Fruit fly (Drosophila melanogaster): ENCODE data around the gene CG42263.

The CG42263 gene

dm6 chr3L:19907706-19908070, 47.9 kb downstream of the CG42263 start:
- TF ChIP-seq CG33017 (tag; optimal IDR thresholded peaks at IDR 0.05) (no peak), toe (GFP tag; optimal IDR thresholded peaks at IDR 0.05) (no peak), Crg-1 (GFP tag; optimal IDR thresholded peaks at IDR 0.05) (no peak), kay (GFP tag; ENCODE audit: borderline replicate concordance) (no peak), bab1 (GFP tag; optimal IDR thresholded peaks at IDR 0.05) (no peak), cnc (optimal IDR thresholded peaks at IDR 0.05) (peak in 1 of 2 experiments; percentile 8), tj (GFP tag; optimal IDR thresholded peaks at IDR 0.05) (peak; percentile 64), CG7045 (GFP tag; optimal IDR thresholded peaks at IDR 0.05) (no peak)

DNA sequence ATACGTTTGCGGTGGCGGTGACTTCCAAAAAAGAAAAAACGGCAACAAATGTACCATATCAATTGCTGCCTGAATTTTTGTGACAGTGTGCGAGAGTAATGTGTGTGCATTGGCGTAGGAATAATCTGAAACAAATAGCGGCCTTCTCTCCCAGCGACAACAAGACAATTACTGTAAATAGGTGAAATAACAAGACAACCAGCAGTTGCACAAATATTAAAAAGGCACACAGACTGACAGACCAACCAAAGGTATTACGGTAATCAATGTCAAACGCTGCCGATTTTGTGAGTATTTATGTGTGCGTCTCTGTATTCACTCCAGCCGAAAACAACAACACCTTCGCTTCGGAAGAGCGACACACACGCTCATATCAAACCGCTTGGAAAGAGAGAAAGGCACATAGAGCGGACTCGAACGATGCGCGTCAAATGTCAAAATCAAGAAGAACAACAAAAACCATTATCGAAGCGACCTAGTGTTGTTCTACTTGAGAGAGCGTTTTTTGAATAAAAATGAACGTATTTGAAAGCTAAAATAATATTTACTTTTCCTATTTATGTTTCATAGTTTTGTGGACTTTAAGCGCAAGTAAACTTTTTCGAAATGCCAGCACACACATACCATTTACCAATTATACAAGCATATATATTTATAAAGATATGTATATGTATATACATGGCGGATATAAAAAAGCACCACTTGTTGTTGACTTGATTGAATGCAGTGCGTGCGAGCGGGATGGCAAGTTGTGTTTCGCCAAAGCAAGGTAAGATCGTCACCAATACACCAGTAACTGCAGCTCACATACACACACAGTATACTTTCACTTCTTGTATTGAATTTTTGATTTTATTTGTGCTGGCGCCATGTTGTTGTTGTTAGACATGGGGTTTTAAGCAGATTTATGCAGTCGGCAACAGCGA, 48.6 kb downstream of the CG42263 start:
- peak; percentile 24 for TF ChIP-seq Mnt (GFP tag; optimal IDR thresholded peaks at IDR 0.05)
- no peak for TF ChIP-seq bab1 (GFP tag; optimal IDR thresholded peaks at IDR 0.05)
- TF ChIP-seq Hr96 (GFP tag; optimal IDR thresholded peaks at IDR 0.05), result no peak
- no peak for TF ChIP-seq cnc (optimal IDR thresholded peaks at IDR 0.05)
- TF ChIP-seq tj (GFP tag; optimal IDR thresholded peaks at IDR 0.05), result no peak
- TF ChIP-seq Crg-1 (GFP tag; optimal IDR thresholded peaks at IDR 0.05), result peak; percentile 62
- no peak for TF ChIP-seq CG14711 (tag; optimal IDR thresholded peaks at IDR 0.05)
- TF ChIP-seq CG12768 (GFP tag; optimal IDR thresholded peaks at IDR 0.05), result peak; percentile 31
- TF ChIP-seq cic (GFP tag; optimal IDR thresholded peaks at IDR 0.05), result peak; percentile 86
- peak; percentile 7 for TF ChIP-seq Clk (GFP tag; optimal IDR thresholded peaks at IDR 0.05)
- TF ChIP-seq kay (GFP tag; ENCODE audit: borderline replicate concordance), result no peak
- TF ChIP-seq CG7045 (GFP tag; optimal IDR thresholded peaks at IDR 0.05), result no peak
- TF ChIP-seq toe (GFP tag; optimal IDR thresholded peaks at IDR 0.05), result no peak
- peak; percentile 7 for TF ChIP-seq CG7101 (tag; optimal IDR thresholded peaks at IDR 0.05)
- TF ChIP-seq CG1620 (GFP tag; optimal IDR thresholded peaks at IDR 0.05), result no peak
- TF ChIP-seq CG11617 (GFP tag; optimal IDR thresholded peaks at IDR 0.05), result no peak
- no peak for TF ChIP-seq CG33017 (tag; optimal IDR thresholded peaks at IDR 0.05)
- no peak for TF ChIP-seq CG5204 (GFP tag; optimal IDR thresholded peaks at IDR 0.05)
- TF ChIP-seq pad (GFP tag; optimal IDR thresholded peaks at IDR 0.05), result peak; percentile 86
- peak; percentile 83 for TF ChIP-seq ovo (GFP tag; optimal IDR thresholded peaks at IDR 0.05)

- TF ChIP-seq kay (GFP tag; ENCODE audit: borderline replicate concordance), result peak; percentile 92
- no peak for TF ChIP-seq CG5204 (GFP tag; optimal IDR thresholded peaks at IDR 0.05)
- TF ChIP-seq CG12768 (GFP tag; optimal IDR thresholded peaks at IDR 0.05), result no peak
- TF ChIP-seq Mnt (GFP tag; optimal IDR thresholded peaks at IDR 0.05), result no peak
- TF ChIP-seq CG11617 (GFP tag; optimal IDR thresholded peaks at IDR 0.05), result no peak
- TF ChIP-seq cic (GFP tag; optimal IDR thresholded peaks at IDR 0.05), result no peak
- TF ChIP-seq pad (GFP tag; optimal IDR thresholded peaks at IDR 0.05), result no peak
- TF ChIP-seq Crg-1 (GFP tag; optimal IDR thresholded peaks at IDR 0.05), result no peak
- peak; percentile 91 for TF ChIP-seq tj (GFP tag; optimal IDR thresholded peaks at IDR 0.05)
- TF ChIP-seq CG14711 (tag; optimal IDR thresholded peaks at IDR 0.05), result peak; percentile 61
- no peak for TF ChIP-seq CG7101 (tag; optimal IDR thresholded peaks at IDR 0.05)
- TF ChIP-seq bab1 (GFP tag; optimal IDR thresholded peaks at IDR 0.05), result no peak
- TF ChIP-seq CG1620 (GFP tag; optimal IDR thresholded peaks at IDR 0.05), result no peak
- no peak for TF ChIP-seq Clk (GFP tag; optimal IDR thresholded peaks at IDR 0.05)
- no peak for TF ChIP-seq CG7045 (GFP tag; optimal IDR thresholded peaks at IDR 0.05)
- TF ChIP-seq cnc (optimal IDR thresholded peaks at IDR 0.05), result no peak
- no peak for TF ChIP-seq CG33017 (tag; optimal IDR thresholded peaks at IDR 0.05)
- no peak for TF ChIP-seq Hr96 (GFP tag; optimal IDR thresholded peaks at IDR 0.05)
- no peak for TF ChIP-seq toe (GFP tag; optimal IDR thresholded peaks at IDR 0.05)
- no peak for TF ChIP-seq ovo (GFP tag; optimal IDR thresholded peaks at IDR 0.05)
Measured at dm6 chr3L:19906148-19906752, 49.3 kb downstream of the CG42263 start.

- peak; percentile 21 for TF ChIP-seq CG11617 (GFP tag; optimal IDR thresholded peaks at IDR 0.05)
- TF ChIP-seq toe (GFP tag; optimal IDR thresholded peaks at IDR 0.05), result no peak
- TF ChIP-seq CG7045 (GFP tag; optimal IDR thresholded peaks at IDR 0.05), result no peak
- no peak for TF ChIP-seq CG7101 (tag; optimal IDR thresholded peaks at IDR 0.05)
- peak; percentile 92 for TF ChIP-seq kay (GFP tag; ENCODE audit: borderline replicate concordance)
- TF ChIP-seq Hr96 (GFP tag; optimal IDR thresholded peaks at IDR 0.05), result peak; percentile 24
Measured at dm6 chr3L:19905427-19905826, 50.2 kb downstream of the CG42263 start.

All from whole organism, adult.